Worm (Caenorhabditis elegans): Measurements from ENCODE around the gene srw-11.

DNA sequence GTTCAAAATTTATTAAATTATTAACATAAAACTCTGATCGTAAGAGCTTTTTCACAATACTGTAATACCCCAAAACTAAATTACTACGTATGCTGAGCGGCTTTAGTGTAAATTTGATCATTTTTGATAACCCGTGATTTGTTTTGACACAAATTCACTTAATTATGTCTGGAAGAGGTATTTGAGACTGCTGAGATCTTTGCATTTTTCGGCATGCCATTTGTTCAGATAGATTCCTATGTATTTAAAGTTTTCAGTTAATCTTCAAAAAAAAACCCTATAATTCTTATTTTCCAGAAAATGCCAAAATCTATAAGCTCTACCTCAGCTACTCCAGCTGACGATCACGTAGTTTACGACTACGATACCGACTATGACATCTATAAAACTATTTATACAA lies 9.9 kb downstream of the srw-11 start, which contains the start of gene srw-15:
- TF ChIP-seq lim-6 (tag; optimal IDR thresholded peaks at IDR 0.05) (no peak), unc-86 (tag; optimal IDR thresholded peaks at IDR 0.05) (no peak), elt-2 (tag; optimal IDR thresholded peaks at IDR 0.05) (no peak), C38D4.7 (GFP tag; optimal IDR thresholded peaks at IDR 0.05) (no peak), pha-4 (tag; optimal IDR thresholded peaks at IDR 0.05) (no peak), unc-55 (GFP tag; optimal IDR thresholded peaks at IDR 0.05) (no peak), ama-1 (optimal IDR thresholded peaks at IDR 0.05) (no peak), syd-9 (tag; optimal IDR thresholded peaks at IDR 0.05) (no peak), ceh-22 (tag; optimal IDR thresholded peaks at IDR 0.05) (no peak), ceh-9 (tag; optimal IDR thresholded peaks at IDR 0.05) (no peak), pag-3 (tag; optimal IDR thresholded peaks at IDR 0.05; ENCODE audit: borderline replicate concordance) (no peak)
